Fruit fly (Drosophila melanogaster): ENCODE measurements around the gene CG3434.
A peak's percentile ranks its signal among the peaks of the same experiment; 100 is the strongest.

The CG3434 gene

dm6 chr3L:9490432-9490831 lies 29.8 kb upstream of the CG3434 start:
- TF ChIP-seq CG13204 (GFP tag; optimal IDR thresholded peaks at IDR 0.05) (no peak), CG9948 (tag; optimal IDR thresholded peaks at IDR 0.05) (no peak), CG8159 (tag; optimal IDR thresholded peaks at IDR 0.05) (no peak), CG10348 (GFP tag; IDR thresholded peaks at IDR 0.05) (no peak), CG12605 (GFP tag; IDR thresholded peaks at IDR 0.05) (no peak), CG14655 (GFP tag; optimal IDR thresholded peaks at IDR 0.05) (no peak), CG8301 (tag; optimal IDR thresholded peaks at IDR 0.05) (no peak), Snoo (tag; optimal IDR thresholded peaks at IDR 0.05) (no peak), D1 (tag; optimal IDR thresholded peaks at IDR 0.05) (no peak)

dm6 chr3L:9489627-9490026 lies 29.0 kb upstream of the CG3434 start:
- no peak for TF ChIP-seq fd96Ca (GFP tag; IDR thresholded peaks at IDR 0.05)
- no peak for TF ChIP-seq Snoo (tag; optimal IDR thresholded peaks at IDR 0.05)
- no peak for TF ChIP-seq CG8301 (tag; optimal IDR thresholded peaks at IDR 0.05)
- TF ChIP-seq CG32121 (GFP tag; IDR thresholded peaks at IDR 0.05) = peak; percentile 48
- no peak for TF ChIP-seq Pif1B (GFP tag; optimal IDR thresholded peaks at IDR 0.05)
- no peak for TF ChIP-seq Ets98B (GFP tag; IDR thresholded peaks at IDR 0.05)
- TF ChIP-seq CG12605 (GFP tag; IDR thresholded peaks at IDR 0.05) = no peak

dm6 chr3L:9489133-9489532 lies 28.5 kb upstream of the CG3434 start, which contains the start of gene CG32036:
Gene CG32036 (minus strand): TSS chr3L:9489233.
- TF ChIP-seq CG32121 (GFP tag; IDR thresholded peaks at IDR 0.05) = no peak
- TF ChIP-seq Snoo (tag; optimal IDR thresholded peaks at IDR 0.05) = no peak
- TF ChIP-seq CG4496 (GFP tag; IDR thresholded peaks at IDR 0.05) = peak; percentile 12; the same call in 1 of the 3 replicates
- TF ChIP-seq gl (tag; optimal IDR thresholded peaks at IDR 0.05) = no peak

- TF ChIP-seq rn (GFP tag; IDR thresholded peaks at IDR 0.05) = no peak
- no peak for TF ChIP-seq CG17806 (tag; optimal IDR thresholded peaks at IDR 0.05)
- no peak for TF ChIP-seq EcR (GFP tag; optimal IDR thresholded peaks at IDR 0.05)
- TF ChIP-seq Pif1B (GFP tag; optimal IDR thresholded peaks at IDR 0.05) = no peak
- TF ChIP-seq Pif1A (GFP tag; optimal IDR thresholded peaks at IDR 0.05) = no peak
- no peak for TF ChIP-seq CG15710 (tag; optimal IDR thresholded peaks at IDR 0.05)
- TF ChIP-seq Ets98B (GFP tag; IDR thresholded peaks at IDR 0.05) = no peak
- no peak for TF ChIP-seq CG34367 (tag; optimal IDR thresholded peaks at IDR 0.05)
- TF ChIP-seq Snoo (tag; optimal IDR thresholded peaks at IDR 0.05) = no peak
- no peak for TF ChIP-seq gl (tag; optimal IDR thresholded peaks at IDR 0.05)
- TF ChIP-seq CG14655 (GFP tag; optimal IDR thresholded peaks at IDR 0.05) = no peak
- no peak for TF ChIP-seq CG4496 (GFP tag; IDR thresholded peaks at IDR 0.05)
- no peak for TF ChIP-seq CG32121 (GFP tag; IDR thresholded peaks at IDR 0.05)
- TF ChIP-seq fd96Ca (GFP tag; IDR thresholded peaks at IDR 0.05) = no peak
- no peak for TF ChIP-seq CG13204 (GFP tag; optimal IDR thresholded peaks at IDR 0.05)
- no peak for TF ChIP-seq CG8301 (tag; optimal IDR thresholded peaks at IDR 0.05)
- TF ChIP-seq CG9948 (tag; optimal IDR thresholded peaks at IDR 0.05) = no peak
- TF ChIP-seq CG12605 (GFP tag; IDR thresholded peaks at IDR 0.05) = no peak
- TF ChIP-seq CG10348 (GFP tag; IDR thresholded peaks at IDR 0.05) = no peak
Observed at dm6 chr3L:9487586-9487985, 27.0 kb upstream of the CG3434 start, which contains the start of gene pall. Gene pall (minus strand): TSS chr3L:9487790.

dm6 chr3L:9476829-9477228 lies 16.2 kb upstream of the CG3434 start, which contains the start of the genes Uch-L5 and Jarid2:
Gene Uch-L5 (minus strand): TSS chr3L:9476965.
Gene Jarid2 (plus strand): TSS chr3L:9477038.
- TF ChIP-seq CG17806 (tag; optimal IDR thresholded peaks at IDR 0.05) (peak; percentile 23), CG12605 (GFP tag; IDR thresholded peaks at IDR 0.05) (peak; percentile 46), D1 (tag; optimal IDR thresholded peaks at IDR 0.05) (no peak), CG14655 (GFP tag; optimal IDR thresholded peaks at IDR 0.05) (no peak), CG8301 (tag; optimal IDR thresholded peaks at IDR 0.05) (no peak), Ets98B (GFP tag; IDR thresholded peaks at IDR 0.05) (peak; percentile 39), Snoo (tag; optimal IDR thresholded peaks at IDR 0.05) (peak; percentile 39), CG13204 (GFP tag; optimal IDR thresholded peaks at IDR 0.05) (no peak), Pif1A (GFP tag; optimal IDR thresholded peaks at IDR 0.05) (no peak), Pif1B (GFP tag; optimal IDR thresholded peaks at IDR 0.05) (no peak)

- TF ChIP-seq fd96Ca (GFP tag; IDR thresholded peaks at IDR 0.05) (no peak), CG34367 (tag; optimal IDR thresholded peaks at IDR 0.05) (no peak), Pif1A (GFP tag; optimal IDR thresholded peaks at IDR 0.05) (no peak), gl (tag; optimal IDR thresholded peaks at IDR 0.05) (no peak), CG9948 (tag; optimal IDR thresholded peaks at IDR 0.05) (no peak), EcR (GFP tag; optimal IDR thresholded peaks at IDR 0.05) (no peak)
Observed at dm6 chr3L:9471151-9471903, 10.7 kb upstream of the CG3434 start.

- no peak for TF ChIP-seq fd96Ca (GFP tag; IDR thresholded peaks at IDR 0.05)
- TF ChIP-seq EcR (GFP tag; optimal IDR thresholded peaks at IDR 0.05) = no peak
- no peak for TF ChIP-seq CG12605 (GFP tag; IDR thresholded peaks at IDR 0.05)
- TF ChIP-seq CG15710 (tag; optimal IDR thresholded peaks at IDR 0.05) = no peak
Observed at dm6 chr3L:9469079-9469478, 8.5 kb upstream of the CG3434 start.

Data from whole organism, pupa.